Fruit fly (Drosophila melanogaster): Measurements from ENCODE around the gene CG14957.

CG14957 gene

dm6 chr3L:3198447-3199402 is 11.4 kb downstream of the CG14957 start, which contains the start of the genes CG32276 and gry (continued):
- TF ChIP-seq Hand (GFP tag; optimal IDR thresholded peaks at IDR 0.05) (no peak), Awh (GFP tag; IDR thresholded peaks at IDR 0.05) (no peak), chm (GFP tag; IDR thresholded peaks at IDR 0.05) (peak; percentile 74), gfzf (GFP tag; optimal IDR thresholded peaks at IDR 0.05) (peak; percentile 94), lab (GFP tag; optimal IDR thresholded peaks at IDR 0.05) (peak; percentile 87), CG10654 (GFP tag; optimal IDR thresholded peaks at IDR 0.05) (no peak), nau (GFP tag; optimal IDR thresholded peaks at IDR 0.05) (no peak), Spps (tag; optimal IDR thresholded peaks at IDR 0.05) (peak; percentile 57), CG11247 (GFP tag; IDR thresholded peaks at IDR 0.05) (peak; percentile 54), D19B (GFP tag; optimal IDR thresholded peaks at IDR 0.05) (no peak), BEAF-32 (GFP tag; optimal IDR thresholded peaks at IDR 0.05) (peak; percentile 67), CG14014 (GFP tag; IDR thresholded peaks at IDR 0.05) (peak; percentile 36; the same call in 1 of the 2 replicates), klu (GFP tag; IDR thresholded peaks at IDR 0.05) (peak; percentile 46; the same call in 1 of the 2 replicates), CG12236 (GFP tag; optimal IDR thresholded peaks at IDR 0.05) (peak; percentile 41), crol (GFP tag; IDR thresholded peaks at IDR 0.05) (no peak), CG2875 (GFP tag; optimal IDR thresholded peaks at IDR 0.05) (no peak), h (optimal IDR thresholded peaks at IDR 0.05) (no peak), vfl (GFP tag; optimal IDR thresholded peaks at IDR 0.05) (peak; percentile 77), Sox102F (GFP tag; optimal IDR thresholded peaks at IDR 0.05) (no peak), ato (GFP tag; IDR thresholded peaks at IDR 0.05; ENCODE audit: partially characterized antibody) (no peak), Lhr (GFP tag; optimal IDR thresholded peaks at IDR 0.05) (peak; percentile 75), exex (tag; optimal IDR thresholded peaks at IDR 0.05) (peak; percentile 42), CG6272 (GFP tag; IDR thresholded peaks at IDR 0.05) (peak; percentile 48), CG18764 (GFP tag; optimal IDR thresholded peaks at IDR 0.05) (peak; percentile 74), sisA (GFP tag; IDR thresholded peaks at IDR 0.05) (peak; percentile 62; the same call in 1 of the 2 replicates), kay (GFP tag; optimal IDR thresholded peaks at IDR 0.05) (peak; percentile 83), CG6654 (GFP tag; optimal IDR thresholded peaks at IDR 0.05) (no peak), CG12391 (tag; optimal IDR thresholded peaks at IDR 0.05) (peak; percentile 91), Sox100B (GFP tag; optimal IDR thresholded peaks at IDR 0.05) (no peak), Mrtf (GFP tag; IDR thresholded peaks at IDR 0.05) (no peak), CG6683 (GFP tag; optimal IDR thresholded peaks at IDR 0.05) (peak; percentile 41), cg (GFP tag; optimal IDR thresholded peaks at IDR 0.05) (peak; percentile 73), hb (GFP tag; IDR thresholded peaks at IDR 0.05; ENCODE audit: partially characterized antibody) (no peak), sens (GFP tag) (peak; percentile 94), ttk (GFP tag; IDR thresholded peaks at IDR 0.05) (peak; percentile 25; the same call in 1 of the 2 replicates), zen2 (GFP tag; IDR thresholded peaks at IDR 0.05; ENCODE audit: partially characterized antibody) (no peak), E2f1 (GFP tag; IDR thresholded peaks at IDR 0.05) (peak; percentile 53), Oaz (GFP tag; IDR thresholded peaks at IDR 0.05) (peak; percentile 60), Sin3A (optimal IDR thresholded peaks at IDR 0.05) (peak; percentile 92), CG1792 (GFP tag; optimal IDR thresholded peaks at IDR 0.05) (no peak), CG11085 (GFP tag; IDR thresholded peaks at IDR 0.05) (0 out of 2 replicates have a peak, but pooled peaks have one; percentile 27), Dp (GFP tag; optimal IDR thresholded peaks at IDR 0.05) (peak; percentile 22), cwo (GFP tag; optimal IDR thresholded peaks at IDR 0.05) (peak; percentile 61), sima (GFP tag; optimal IDR thresholded peaks at IDR 0.05) (no peak), ro (GFP tag; IDR thresholded peaks at IDR 0.05) (0 out of 2 replicates have a peak, but pooled peaks have one; percentile 16), CG34422 (GFP tag; IDR thresholded peaks at IDR 0.05) (peak; percentile 73), CG12299 (tag; optimal IDR thresholded peaks at IDR 0.05) (peak; percentile 68), tin (GFP tag; optimal IDR thresholded peaks at IDR 0.05) (peak; percentile 85), bab2 (GFP tag; optimal IDR thresholded peaks at IDR 0.05) (peak; percentile 82)

Measured in whole organism, embryonic.